Worm (Caenorhabditis elegans) whole organism, L2 larva: ENCODE results near the gene eif-2D.

Experiments
- ama-1 ChIP-seq: fragments of 150-350 bp; optimal IDR thresholded peaks from 2 replicates; lab custom pipeline; 2018; ENCODE audit warnings: inconsistent platforms
- blmp-1 ChIP-seq: sonication (generic microtip); optimal IDR thresholded peaks from 2 replicates; lab custom pipeline; 2017; ENCODE audit warnings: missing genetic modification characterization, mild to moderate bottlenecking, missing compliant biosample characterization, antibody characterized with exemption, moderate library complexity; ENCODE audit not compliant: insufficient read depth
- dmd-4 ChIP-seq: sonication (generic microtip); optimal IDR thresholded peaks from 2 replicates; lab custom pipeline; 2017; ENCODE audit warnings: missing biosample characterization, missing genetic modification characterization
- elt-1 ChIP-seq: fragments of 150-350 bp; optimal IDR thresholded peaks from 2 replicates; lab custom pipeline; 2014; ENCODE audit warnings: missing biosample characterization, missing genetic modification characterization
- nhr-10 ChIP-seq: sonication (generic microtip); optimal IDR thresholded peaks from 2 replicates; lab custom pipeline; 2017; ENCODE audit warnings: missing biosample characterization, missing genetic modification characterization
- nhr-12 ChIP-seq: fragments of 150-350 bp; optimal IDR thresholded peaks from 2 replicates; lab custom pipeline; 2014; ENCODE audit warnings: missing biosample characterization, missing genetic modification characterization
- unc-39 ChIP-seq: fragments of 150-350 bp; optimal IDR thresholded peaks from 2 replicates; lab custom pipeline; 2014; ENCODE audit warnings: missing biosample characterization, missing genetic modification characterization

DNA sequence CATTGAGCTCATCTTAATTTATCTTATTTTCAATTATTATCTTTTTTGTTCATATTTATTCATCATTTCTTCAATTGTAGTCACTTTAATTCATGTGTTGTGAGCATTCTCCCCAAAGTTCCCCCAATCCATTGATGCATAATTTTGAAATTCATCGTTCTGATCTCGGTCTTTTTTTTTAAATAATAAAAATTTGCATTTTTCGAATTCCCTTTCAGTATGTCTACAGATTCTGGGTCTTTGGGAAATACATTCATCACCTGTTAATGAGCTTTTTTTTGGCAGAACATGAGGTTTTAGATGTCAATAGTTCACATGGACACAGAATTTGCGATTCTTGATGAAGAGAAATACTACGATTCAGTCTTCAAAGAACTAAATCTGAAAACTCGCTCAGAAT lies 28.3 kb downstream of the eif-2D start, which contains the start of gene damt-1:
- TF ChIP-seq ama-1 (no peak), nhr-12 (tag; lab: Kevin White, UChicago) (no peak), unc-39 (tag; lab: Kevin White, UChicago) (no peak), elt-1 (no peak), nhr-10 (no peak), blmp-1 (tag; lab: Kevin White, UChicago) (no peak), dmd-4 (tag; lab: Kevin White, UChicago) (no peak)
